Fruit fly (Drosophila melanogaster): Measurements from ENCODE around the gene CG32221.
A peak's percentile ranks its signal among the peaks of the same experiment; 100 is the strongest.

- TF ChIP-seq cic (GFP tag; optimal IDR thresholded peaks at IDR 0.05), result peak; percentile 51
- no peak for TF ChIP-seq cnc (optimal IDR thresholded peaks at IDR 0.05)
These were observed 46.8 kb upstream of the CG32221 start for dm6 chr3L:19787632-19788031.
